In genomic region chrIII:7718318-7718717, ce11 we compare ENCODE assay signal across 7 worm cellular contexts.
TF ChIP-seq lines count a peak whose summit lies in the region.

No protein-coding gene starts in this region.

TF ChIP-seq in whole organism, L1 larva, 84 proteins besides CTCF, POLR2A, EP300 and RAD21 (continues in another document):
- TF ChIP-seq ceh-90 (tag; optimal IDR thresholded peaks at IDR 0.05; lab: Kevin White, UChicago) (no peak), ceh-8 (GFP tag; optimal IDR thresholded peaks at IDR 0.05; lab: Kevin White, UChicago) (no peak), nhr-84 (tag; optimal IDR thresholded peaks at IDR 0.05; lab: Kevin White, UChicago) (no peak), nhr-19 (GFP tag; conservative IDR thresholded peaks at IDR 0.05; lab: Robert Waterston, UW) (peak; percentile 62), efl-3 (GFP tag; optimal IDR thresholded peaks at IDR 0.05; lab: Kevin White, UChicago) (no peak), C04F5.9 (tag; optimal IDR thresholded peaks at IDR 0.05; lab: Kevin White, UChicago) (no peak), nhr-76 (tag; optimal IDR thresholded peaks at IDR 0.05; lab: Kevin White, UChicago) (no peak), lin-15B (tag; optimal IDR thresholded peaks at IDR 0.05; lab: Kevin White, UChicago) (peak; percentile 18), hlh-17 (GFP tag; optimal IDR thresholded peaks at IDR 0.05; lab: Kevin White, UChicago; ENCODE audit: borderline replicate concordance) (no peak), snpc-4 (tag; optimal IDR thresholded peaks at IDR 0.05; lab: Kevin White, UChicago) (no peak), nhr-20 (tag; optimal IDR thresholded peaks at IDR 0.05; lab: Kevin White, UChicago) (peak; percentile 88), ceh-88 (GFP tag; IDR thresholded peaks at IDR 0.05; lab: Robert Waterston, UW) (no peak), aly-2 (tag; optimal IDR thresholded peaks at IDR 0.05; lab: Kevin White, UChicago) (no peak)

TF ChIP-seq in whole organism, L2 larva, 48 proteins besides CTCF, POLR2A, EP300 and RAD21 (continues in another document):
- TF ChIP-seq nhr-77 (tag; optimal IDR thresholded peaks at IDR 0.05; lab: Kevin White, UChicago) = no peak
- TF ChIP-seq unc-55 (GFP tag; optimal IDR thresholded peaks at IDR 0.05; lab: Kevin White, UChicago) = no peak
- no peak for TF ChIP-seq ama-1 (optimal IDR thresholded peaks at IDR 0.05; lab: Kevin White, UChicago)
- no peak for TF ChIP-seq zag-1 (tag; optimal IDR thresholded peaks at IDR 0.05; lab: Kevin White, UChicago)
- no peak for TF ChIP-seq ztf-11 (tag; optimal IDR thresholded peaks at IDR 0.05; lab: Kevin White, UChicago)
- no peak for TF ChIP-seq nhr-237 (tag; optimal IDR thresholded peaks at IDR 0.05; lab: Kevin White, UChicago)
- TF ChIP-seq dmd-4 (tag; optimal IDR thresholded peaks at IDR 0.05; lab: Kevin White, UChicago) = no peak
- no peak for TF ChIP-seq mbf-1 (tag; optimal IDR thresholded peaks at IDR 0.05; lab: Kevin White, UChicago)
- TF ChIP-seq lin-13 (GFP tag; optimal IDR thresholded peaks at IDR 0.05; lab: Kevin White, UChicago) = peak; percentile 91
- peak in 1 of 2 experiments; percentile 74 for TF ChIP-seq lsy-2 (tag; optimal IDR thresholded peaks at IDR 0.05; lab: Kevin White, UChicago)
- TF ChIP-seq snpc-4 (tag; optimal IDR thresholded peaks at IDR 0.05; lab: Kevin White, UChicago) = no peak
- TF ChIP-seq ceh-16 (tag; optimal IDR thresholded peaks at IDR 0.05; lab: Kevin White, UChicago) = no peak
- TF ChIP-seq fos-1 (tag; optimal IDR thresholded peaks at IDR 0.05; lab: Kevin White, UChicago) = peak; percentile 94
- no peak for TF ChIP-seq lin-11 (tag; optimal IDR thresholded peaks at IDR 0.05; lab: Kevin White, UChicago)

TF ChIP-seq in whole organism, L3 larva, 47 proteins besides CTCF, POLR2A, EP300 and RAD21 (continues in another document):
- TF ChIP-seq ZK546.5 (tag; optimal IDR thresholded peaks at IDR 0.05; lab: Kevin White, UChicago) = no peak
- peak; percentile 40 for TF ChIP-seq nhr-43 (tag; optimal IDR thresholded peaks at IDR 0.05; lab: Kevin White, UChicago; ENCODE audit: poor library complexity, severe bottlenecking)
- no peak for TF ChIP-seq mdl-1 (tag; optimal IDR thresholded peaks at IDR 0.05; lab: Kevin White, UChicago)
- peak; percentile 90 for TF ChIP-seq nhr-76 (tag; optimal IDR thresholded peaks at IDR 0.05; lab: Kevin White, UChicago)
- peak; percentile 86 for TF ChIP-seq nhr-23 (tag; optimal IDR thresholded peaks at IDR 0.05; lab: Kevin White, UChicago)
- no peak for TF ChIP-seq tbx-2 (tag; optimal IDR thresholded peaks at IDR 0.05; lab: Kevin White, UChicago)
- TF ChIP-seq pqm-1 (tag; optimal IDR thresholded peaks at IDR 0.05; lab: Kevin White, UChicago) = peak; percentile 76
- TF ChIP-seq snpc-4 (tag; optimal IDR thresholded peaks at IDR 0.05; lab: Kevin White, UChicago) = peak; percentile 81
- no peak for TF ChIP-seq ceh-82 (tag; optimal IDR thresholded peaks at IDR 0.05; lab: Kevin White, UChicago)
- TF ChIP-seq nhr-11 (tag; optimal IDR thresholded peaks at IDR 0.05; lab: Kevin White, UChicago) = no peak
- peak; percentile 27 for TF ChIP-seq lin-39 (tag; optimal IDR thresholded peaks at IDR 0.05; lab: Kevin White, UChicago)
- peak; percentile 80 for TF ChIP-seq elt-2 (tag; optimal IDR thresholded peaks at IDR 0.05; lab: Kevin White, UChicago)
- TF ChIP-seq lin-15B (tag; optimal IDR thresholded peaks at IDR 0.05; lab: Kevin White, UChicago) = peak; percentile 80
- TF ChIP-seq ztf-4 (tag; optimal IDR thresholded peaks at IDR 0.05; lab: Kevin White, UChicago) = no peak

TF ChIP-seq in whole organism, L4 larva, 104 proteins besides CTCF, POLR2A, EP300 and RAD21 (continues in another document):
- TF ChIP-seq nhr-77 (tag; optimal IDR thresholded peaks at IDR 0.05; lab: Kevin White, UChicago) = peak; percentile 95
- TF ChIP-seq lin-38 (GFP tag; IDR thresholded peaks at IDR 0.05; lab: Robert Waterston, UW) = no peak
- no peak for TF ChIP-seq egl-43 (GFP tag; IDR thresholded peaks at IDR 0.05; lab: Robert Waterston, UW)
- TF ChIP-seq F49E8.2 (tag; optimal IDR thresholded peaks at IDR 0.05; lab: Kevin White, UChicago; ENCODE audit: borderline replicate concordance) = no peak
- no peak for TF ChIP-seq spr-3 (GFP tag; optimal IDR thresholded peaks at IDR 0.05; lab: Kevin White, UChicago)
- no peak for TF ChIP-seq zag-1 (tag; optimal IDR thresholded peaks at IDR 0.05; lab: Kevin White, UChicago)
- TF ChIP-seq ces-1 (GFP tag; optimal IDR thresholded peaks at IDR 0.05; lab: Kevin White, UChicago) = no peak
- TF ChIP-seq nhr-48 (tag; optimal IDR thresholded peaks at IDR 0.05; lab: Kevin White, UChicago) = no peak
- peak; percentile 24 for TF ChIP-seq rbr-2 (tag; optimal IDR thresholded peaks at IDR 0.05; lab: Kevin White, UChicago)
- TF ChIP-seq lsy-2 (tag; optimal IDR thresholded peaks at IDR 0.05; lab: Kevin White, UChicago) = peak; percentile 55 to 64
- no peak for TF ChIP-seq ceh-28 (tag; optimal IDR thresholded peaks at IDR 0.05; lab: Kevin White, UChicago)
- TF ChIP-seq arid-1 (GFP tag; conservative IDR thresholded peaks at IDR 0.05; lab: Robert Waterston, UW) = no peak
- no peak for TF ChIP-seq R02D3.7 (tag; optimal IDR thresholded peaks at IDR 0.05; lab: Kevin White, UChicago)
- TF ChIP-seq ztf-7 (tag; optimal IDR thresholded peaks at IDR 0.05; lab: Kevin White, UChicago) = peak; percentile 37

TF ChIP-seq in whole organism, late embryonic, 69 proteins besides CTCF, POLR2A, EP300 and RAD21 (continues in another document):
- TF ChIP-seq mec-3 (tag; optimal IDR thresholded peaks at IDR 0.05; lab: Kevin White, UChicago; ENCODE audit: borderline replicate concordance) (no peak), hlh-13 (GFP tag; optimal IDR thresholded peaks at IDR 0.05; lab: Kevin White, UChicago) (no peak), ceh-6 (GFP tag; optimal IDR thresholded peaks at IDR 0.05; lab: Kevin White, UChicago) (no peak), ttx-3 (tag; optimal IDR thresholded peaks at IDR 0.05; lab: Kevin White, UChicago) (no peak), K09A11.1 (tag; optimal IDR thresholded peaks at IDR 0.05; lab: Kevin White, UChicago; ENCODE audit: insufficient read depth) (no peak), sox-2 (GFP tag; IDR thresholded peaks at IDR 0.05; lab: Robert Waterston, UW) (no peak), npax-4 (tag; optimal IDR thresholded peaks at IDR 0.05; lab: Kevin White, UChicago) (no peak), K02D7.2 (tag; optimal IDR thresholded peaks at IDR 0.05; lab: Kevin White, UChicago) (no peak), Y22D7AL.16 (tag; optimal IDR thresholded peaks at IDR 0.05; lab: Kevin White, UChicago) (no peak), lim-6 (tag; optimal IDR thresholded peaks at IDR 0.05; lab: Kevin White, UChicago) (no peak), sdc-2 (tag; optimal IDR thresholded peaks at IDR 0.05; lab: Kevin White, UChicago) (no peak), ref-2 (tag; optimal IDR thresholded peaks at IDR 0.05; lab: Kevin White, UChicago) (no peak), ceh-34 (tag; optimal IDR thresholded peaks at IDR 0.05; lab: Kevin White, UChicago) (no peak), ceh-45 (GFP tag; IDR thresholded peaks at IDR 0.05; lab: Robert Waterston, UW) (no peak), pros-1 (tag; optimal IDR thresholded peaks at IDR 0.05; lab: Kevin White, UChicago) (no peak)

TF ChIP-seq in whole organism, mixed stage, embryonic, 35 proteins besides CTCF, POLR2A, EP300 and RAD21:
- TF ChIP-seq elt-1 (tag; optimal IDR thresholded peaks at IDR 0.05; lab: Kevin White, UChicago; ENCODE audit: borderline replicate concordance, insufficient read depth) (no peak), pha-4 (tag; optimal IDR thresholded peaks at IDR 0.05; lab: Kevin White, UChicago) (no peak), nhr-237 (tag; optimal IDR thresholded peaks at IDR 0.05; lab: Kevin White, UChicago) (peak; percentile 24), mls-2 (tag; optimal IDR thresholded peaks at IDR 0.05; lab: Kevin White, UChicago) (no peak), sem-2 (GFP tag; optimal IDR thresholded peaks at IDR 0.05; lab: Kevin White, UChicago) (no peak), mep-1 (tag; optimal IDR thresholded peaks at IDR 0.05; lab: Kevin White, UChicago) (peak; percentile 25), zip-8 (tag; optimal IDR thresholded peaks at IDR 0.05; lab: Kevin White, UChicago) (no peak), snpc-4 (tag; optimal IDR thresholded peaks at IDR 0.05; lab: Kevin White, UChicago) (no peak), unc-62 (GFP tag; optimal IDR thresholded peaks at IDR 0.05; lab: Kevin White, UChicago) (peak; percentile 47), lsy-2 (tag; optimal IDR thresholded peaks at IDR 0.05; lab: Kevin White, UChicago) (peak; percentile 4), sptf-1 (tag; optimal IDR thresholded peaks at IDR 0.05; lab: Kevin White, UChicago) (no peak)

TF ChIP-seq in whole organism, young adult, 124 proteins besides CTCF, POLR2A, EP300 and RAD21 (continues in another document):
- TF ChIP-seq F37B4.10 (GFP tag; IDR thresholded peaks at IDR 0.05; lab: Robert Waterston, UW) (no peak), bed-2 (GFP tag; IDR thresholded peaks at IDR 0.05; lab: Robert Waterston, UW) (no peak), B0035.1 (tag; optimal IDR thresholded peaks at IDR 0.05; lab: Kevin White, UChicago) (no peak), madf-8 (GFP tag; conservative IDR thresholded peaks at IDR 0.05; lab: Robert Waterston, UW) (no peak), hmg-1.2 (GFP tag; IDR thresholded peaks at IDR 0.05; lab: Robert Waterston, UW) (peak; percentile 62; the same call in 1 of the 2 replicates), him-1 (tag; optimal IDR thresholded peaks at IDR 0.05; lab: Kevin White, UChicago) (no peak), cebp-2 (GFP tag; IDR thresholded peaks at IDR 0.05; lab: Robert Waterston, UW) (no peak), ztf-3 (GFP tag; optimal IDR thresholded peaks at IDR 0.05; lab: Kevin White, UChicago) (no peak), snpc-1.3 (tag; optimal IDR thresholded peaks at IDR 0.05; lab: Kevin White, UChicago; ENCODE audit: insufficient read depth) (no peak), hsf-1 (GFP tag; IDR thresholded peaks at IDR 0.05; lab: Robert Waterston, UW) (no peak), xnd-1 (tag; optimal IDR thresholded peaks at IDR 0.05; lab: Kevin White, UChicago) (no peak), hmg-20 (GFP tag; IDR thresholded peaks at IDR 0.05; lab: Robert Waterston, UW) (no peak), K12H6.12 (tag; optimal IDR thresholded peaks at IDR 0.05; lab: Kevin White, UChicago) (peak; percentile 22), cebp-1 (GFP tag; IDR thresholded peaks at IDR 0.05; lab: Robert Waterston, UW) (peak; percentile 42; the same call in 1 of the 2 replicates), cebp-1 (tag; optimal IDR thresholded peaks at IDR 0.05; lab: Kevin White, UChicago) (peak; percentile 86), C17E4.6 (GFP tag; IDR thresholded peaks at IDR 0.05; lab: Robert Waterston, UW) (no peak), F49E8.2 (tag; optimal IDR thresholded peaks at IDR 0.05; lab: Kevin White, UChicago; ENCODE audit: insufficient read depth) (no peak), atf-7 (tag; optimal IDR thresholded peaks at IDR 0.05; lab: Kevin White, UChicago) (no peak), hrde-1 (tag; optimal IDR thresholded peaks at IDR 0.05; lab: Kevin White, UChicago; ENCODE audit: borderline replicate concordance) (no peak), lin-54 (GFP tag; optimal IDR thresholded peaks at IDR 0.05; lab: Kevin White, UChicago) (peak; percentile 45), mcd-1 (GFP tag; IDR thresholded peaks at IDR 0.05; lab: Robert Waterston, UW) (no peak), ceh-27 (GFP tag; optimal IDR thresholded peaks at IDR 0.05; lab: Kevin White, UChicago) (no peak)
